Worm (Caenorhabditis elegans) whole organism, midembryonic: ENCODE measurements around the gene meg-4.

Source experiments
- T22C8.4 ChIP-seq: fragments of 200-800 bp; sonication (Bioruptor generic); IDR thresholded peaks from 2 replicates; pipeline ENCODE4 v1.3.6; 2022; ENCODE audit warnings: missing genetic modification characterization, missing compliant biosample characterization
- cog-1 ChIP-seq: sonication (generic microtip); optimal IDR thresholded peaks from 2 replicates; lab custom pipeline; 2016; ENCODE audit warnings: missing genetic modification characterization, missing compliant biosample characterization
- flt-1 ChIP-seq: fragments of 200-800 bp; sonication (Bioruptor generic); IDR thresholded peaks from 2 replicates; pipeline ENCODE4 v1.3.6; 2022; ENCODE audit warnings: missing genetic modification characterization, missing compliant biosample characterization
- klf-2 ChIP-seq: fragments of 200-800 bp; sonication (Bioruptor generic); conservative IDR thresholded peaks from 2 replicates; pipeline ENCODE4 v1.3.6; 2022; ENCODE audit warnings: missing genetic modification reagents, missing genetic modification characterization, missing compliant biosample characterization
- med-1 ChIP-seq: sonication (generic microtip); optimal IDR thresholded peaks from 2 replicates; lab custom pipeline; 2017; ENCODE audit warnings: missing genetic modification characterization, mild to moderate bottlenecking, missing compliant biosample characterization, antibody characterized with exemption, missing genetic modification reagents; ENCODE audit not compliant: insufficient read depth
- ref-1 ChIP-seq: fragments of 200-800 bp; sonication (Bioruptor generic); conservative IDR thresholded peaks from 2 replicates; pipeline ENCODE4 v1.3.6; 2022; ENCODE audit warnings: missing genetic modification reagents, missing genetic modification characterization, missing compliant biosample characterization
- tab-1 ChIP-seq: fragments of 200-800 bp; sonication (Bioruptor generic); IDR thresholded peaks from 2 replicates; pipeline ENCODE4 v1.3.6; 2022; ENCODE audit warnings: missing genetic modification characterization, missing compliant biosample characterization
- ztf-23 ChIP-seq: fragments of 200-800 bp; sonication (Bioruptor generic); IDR thresholded peaks from 2 replicates; pipeline ENCODE4 v1.3.6; 2022; ENCODE audit warnings: missing genetic modification reagents, missing genetic modification characterization, missing compliant biosample characterization
- ztf-29 ChIP-seq: fragments of 200-800 bp; sonication (Bioruptor generic); IDR thresholded peaks from 2 replicates; pipeline ENCODE4 v1.3.6; 2022; ENCODE audit warnings: missing genetic modification reagents, missing genetic modification characterization, missing compliant biosample characterization

The meg-4 gene

ce11 chrX:1682558-1682957, at the start of gene meg-4:
TSS of gene meg-4 (plus strand) at chrX:1682954.
- no peak for TF ChIP-seq flt-1 (GFP tag; lab: Robert Waterston, UW)
- no peak for TF ChIP-seq ztf-29 (GFP tag; lab: Robert Waterston, UW)
- no peak for TF ChIP-seq med-1
- no peak for TF ChIP-seq cog-1 (tag; lab: Kevin White, UChicago)
- no peak for TF ChIP-seq klf-2 (GFP tag; lab: Robert Waterston, UW)
- no peak for TF ChIP-seq tab-1 (GFP tag; lab: Robert Waterston, UW)
- TF ChIP-seq ztf-23 (GFP tag; lab: Robert Waterston, UW): no peak
- no peak for TF ChIP-seq T22C8.4 (GFP tag; lab: Robert Waterston, UW)
- TF ChIP-seq ref-1 (GFP tag; lab: Robert Waterston, UW): no peak

ce11 chrX:1643442-1644096, 39.2 kb upstream of the meg-4 start:
- TF ChIP-seq ref-1 (GFP tag; lab: Robert Waterston, UW) (no peak), T22C8.4 (GFP tag; lab: Robert Waterston, UW) (no peak), ztf-23 (GFP tag; lab: Robert Waterston, UW) (no peak), ztf-29 (GFP tag; lab: Robert Waterston, UW) (no peak)

ce11 chrX:1651668-1652067, 31.1 kb upstream of the meg-4 start, which contains the start of gene ZK380.4:
TSS of gene ZK380.4 (minus strand) at chrX:1651994.
- TF ChIP-seq klf-2 (GFP tag; lab: Robert Waterston, UW) (no peak), ztf-29 (GFP tag; lab: Robert Waterston, UW) (no peak)

ce11 chrX:1654146-1654545, 28.6 kb upstream of the meg-4 start, which contains the start of gene ZK380.6:
TSS of gene ZK380.6 (plus strand) at chrX:1654446.
- 0 out of 2 replicates have a peak, but pooled peaks have one; percentile 26 for TF ChIP-seq ztf-29 (GFP tag; lab: Robert Waterston, UW)
- no peak for TF ChIP-seq T22C8.4 (GFP tag; lab: Robert Waterston, UW)
- no peak for TF ChIP-seq flt-1 (GFP tag; lab: Robert Waterston, UW)
- 0 out of 2 replicates have a peak, but pooled peaks have one; percentile 53 for TF ChIP-seq ztf-23 (GFP tag; lab: Robert Waterston, UW)

ce11 chrX:1655207-1655606, 27.5 kb upstream of the meg-4 start, which contains the start of gene tbx-32:
TSS of gene tbx-32 (plus strand) at chrX:1655507.
- TF ChIP-seq flt-1 (GFP tag; lab: Robert Waterston, UW) (no peak), T22C8.4 (GFP tag; lab: Robert Waterston, UW) (no peak), ztf-23 (GFP tag; lab: Robert Waterston, UW) (no peak), ztf-29 (GFP tag; lab: Robert Waterston, UW) (no peak), ref-1 (GFP tag; lab: Robert Waterston, UW) (no peak), klf-2 (GFP tag; lab: Robert Waterston, UW) (no peak), med-1 (no peak), cog-1 (tag; lab: Kevin White, UChicago) (no peak), tab-1 (GFP tag; lab: Robert Waterston, UW) (no peak)

ce11 chrX:1664925-1665324, 17.8 kb upstream of the meg-4 start, which contains the start of gene R09H3.2:
TSS of gene R09H3.2 (minus strand) at chrX:1665025.
- TF ChIP-seq ztf-23 (GFP tag; lab: Robert Waterston, UW): no peak
- TF ChIP-seq flt-1 (GFP tag; lab: Robert Waterston, UW): no peak
- no peak for TF ChIP-seq ref-1 (GFP tag; lab: Robert Waterston, UW)

- TF ChIP-seq med-1 (no peak), ref-1 (GFP tag; lab: Robert Waterston, UW) (no peak), cog-1 (tag; lab: Kevin White, UChicago) (no peak), T22C8.4 (GFP tag; lab: Robert Waterston, UW) (no peak), flt-1 (GFP tag; lab: Robert Waterston, UW) (no peak), ztf-23 (GFP tag; lab: Robert Waterston, UW) (no peak), ztf-29 (GFP tag; lab: Robert Waterston, UW) (no peak), klf-2 (GFP tag; lab: Robert Waterston, UW) (no peak), tab-1 (GFP tag; lab: Robert Waterston, UW) (no peak)
These were observed 15.7 kb upstream of the meg-4 start for ce11 chrX:1667056-1667455.

ce11 chrX:1668748-1669147, 14.0 kb upstream of the meg-4 start, which contains the start of gene R09H3.3:
TSS of gene R09H3.3 (minus strand) at chrX:1668848.
- TF ChIP-seq flt-1 (GFP tag; lab: Robert Waterston, UW) (no peak), klf-2 (GFP tag; lab: Robert Waterston, UW) (no peak), ref-1 (GFP tag; lab: Robert Waterston, UW) (no peak), cog-1 (tag; lab: Kevin White, UChicago) (no peak), ztf-29 (GFP tag; lab: Robert Waterston, UW) (no peak), T22C8.4 (GFP tag; lab: Robert Waterston, UW) (no peak), ztf-23 (GFP tag; lab: Robert Waterston, UW) (no peak), med-1 (no peak), tab-1 (GFP tag; lab: Robert Waterston, UW) (no peak)

ce11 chrX:1674056-1674455, 8.7 kb upstream of the meg-4 start, which contains the start of gene tbx-31:
TSS of gene tbx-31 (minus strand) at chrX:1674156.
- TF ChIP-seq flt-1 (GFP tag; lab: Robert Waterston, UW) (no peak), tab-1 (GFP tag; lab: Robert Waterston, UW) (no peak), ztf-23 (GFP tag; lab: Robert Waterston, UW) (no peak)

ce11 chrX:1675879-1676278, 6.9 kb upstream of the meg-4 start:
- TF ChIP-seq med-1: no peak
- TF ChIP-seq T22C8.4 (GFP tag; lab: Robert Waterston, UW): no peak
- TF ChIP-seq cog-1 (tag; lab: Kevin White, UChicago): no peak
- TF ChIP-seq ztf-29 (GFP tag; lab: Robert Waterston, UW): no peak
- no peak for TF ChIP-seq ztf-23 (GFP tag; lab: Robert Waterston, UW)
- no peak for TF ChIP-seq flt-1 (GFP tag; lab: Robert Waterston, UW)
- TF ChIP-seq tab-1 (GFP tag; lab: Robert Waterston, UW): no peak
- TF ChIP-seq klf-2 (GFP tag; lab: Robert Waterston, UW): no peak
- TF ChIP-seq ref-1 (GFP tag; lab: Robert Waterston, UW): no peak
